Fruit fly (Drosophila melanogaster): ENCODE results near the gene CG4995.

The CG4995 gene

dm6 chr2L:10321036-10321583, 1.2 kb upstream of the CG4995 start:
- TF ChIP-seq NFAT (GFP tag; IDR thresholded peaks at IDR 0.05) (no peak), pzg (GFP tag; optimal IDR thresholded peaks at IDR 0.05) (no peak), E2f2 (GFP tag; IDR thresholded peaks at IDR 0.05) (no peak), Doc3 (GFP tag; IDR thresholded peaks at IDR 0.05; ENCODE audit: partially characterized antibody) (peak; percentile 72; the same call in 2 of the 3 replicates), BEAF-32 (GFP tag; optimal IDR thresholded peaks at IDR 0.05) (peak; percentile 78), tio (GFP tag; optimal IDR thresholded peaks at IDR 0.05) (no peak), CG10267 (tag; optimal IDR thresholded peaks at IDR 0.05) (no peak), jigr1 (GFP tag; IDR thresholded peaks at IDR 0.05) (no peak), nerfin-1 (tag; optimal IDR thresholded peaks at IDR 0.05) (peak; percentile 10), Poxn (GFP tag; IDR thresholded peaks at IDR 0.05) (no peak), CG2889 (GFP tag; IDR thresholded peaks at IDR 0.05) (no peak), CG15514 (GFP tag; optimal IDR thresholded peaks at IDR 0.05) (peak; percentile 6), tx (GFP tag; optimal IDR thresholded peaks at IDR 0.05) (no peak), peb (GFP tag; IDR thresholded peaks at IDR 0.05) (no peak), dpn (GFP tag; optimal IDR thresholded peaks at IDR 0.05) (peak; percentile 6 to 28), Rfx (GFP tag; IDR thresholded peaks at IDR 0.05) (peak; percentile 56; the same call in 1 of the 2 replicates), ab (GFP tag; optimal IDR thresholded peaks at IDR 0.05) (no peak), CG34376 (GFP tag; optimal IDR thresholded peaks at IDR 0.05) (no peak), crol (GFP tag; IDR thresholded peaks at IDR 0.05) (no peak), D19A (tag; optimal IDR thresholded peaks at IDR 0.05) (no peak), CG14965 (GFP tag; optimal IDR thresholded peaks at IDR 0.05; ENCODE audit: borderline replicate concordance) (no peak), CG4707 (GFP tag; optimal IDR thresholded peaks at IDR 0.05) (no peak), CG15269 (tag; optimal IDR thresholded peaks at IDR 0.05) (no peak), CG16779 (GFP tag; IDR thresholded peaks at IDR 0.05) (no peak), BtbVII (GFP tag; optimal IDR thresholded peaks at IDR 0.05) (no peak), nau (GFP tag; optimal IDR thresholded peaks at IDR 0.05) (no peak), H15 (GFP tag; IDR thresholded peaks at IDR 0.05) (0 out of 3 replicates have a peak, but pooled peaks have one; percentile 10), CG12744 (GFP tag; optimal IDR thresholded peaks at IDR 0.05) (no peak), CG11085 (GFP tag; IDR thresholded peaks at IDR 0.05) (no peak), CG42726 (GFP tag; IDR thresholded peaks at IDR 0.05; ENCODE audit: partially characterized antibody) (no peak; the same call in 1 of the 2 replicates), Opbp (GFP tag; IDR thresholded peaks at IDR 0.05; ENCODE audit: partially characterized antibody) (no peak), CG11093 (GFP tag; IDR thresholded peaks at IDR 0.05) (no peak), dm (GFP tag; optimal IDR thresholded peaks at IDR 0.05) (no peak), Lim3 (GFP tag; IDR thresholded peaks at IDR 0.05) (no peak), CG10543 (GFP tag; optimal IDR thresholded peaks at IDR 0.05) (no peak), crc (GFP tag; optimal IDR thresholded peaks at IDR 0.05) (no peak), Sox100B (GFP tag; optimal IDR thresholded peaks at IDR 0.05) (peak; percentile 33), oc (tag; optimal IDR thresholded peaks at IDR 0.05) (no peak), CG34224 (GFP tag; IDR thresholded peaks at IDR 0.05; ENCODE audit: partially characterized antibody) (no peak), CG15696 (tag; optimal IDR thresholded peaks at IDR 0.05) (peak; percentile 25), fu2 (GFP tag; optimal IDR thresholded peaks at IDR 0.05) (no peak), CG17612 (GFP tag; IDR thresholded peaks at IDR 0.05) (no peak), dan (GFP tag; IDR thresholded peaks at IDR 0.05) (no peak), fd3F (GFP tag; optimal IDR thresholded peaks at IDR 0.05) (no peak), CG8765 (GFP tag; IDR thresholded peaks at IDR 0.05) (no peak), Hmr (GFP tag; optimal IDR thresholded peaks at IDR 0.05) (no peak), usp (GFP tag; optimal IDR thresholded peaks at IDR 0.05) (no peak), CG6683 (GFP tag; optimal IDR thresholded peaks at IDR 0.05) (no peak), ash1 (GFP tag; optimal IDR thresholded peaks at IDR 0.05) (no peak), CG2875 (GFP tag; optimal IDR thresholded peaks at IDR 0.05) (no peak)
